Worm (Caenorhabditis elegans): Measurements from ENCODE around the gene ncr-2.

The ncr-2 gene

DNA sequence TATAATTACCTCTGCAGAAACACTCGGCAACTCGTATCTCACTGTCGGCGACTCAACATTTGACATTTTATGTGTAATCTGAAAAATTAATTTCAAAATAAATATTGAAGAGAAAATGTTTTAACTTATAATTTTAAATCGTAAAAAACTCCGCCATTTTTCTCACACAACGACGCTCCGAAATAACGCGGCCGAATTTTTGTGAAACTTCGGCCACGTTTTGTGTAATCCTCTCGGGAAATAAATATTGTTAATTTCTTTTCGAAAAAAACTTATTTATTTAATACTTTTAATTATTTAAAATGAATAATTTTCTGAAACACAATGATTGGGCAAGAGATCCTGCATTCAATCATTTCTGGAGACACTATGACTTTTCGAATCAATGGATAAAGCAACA is 49.2 kb downstream of the ncr-2 start, which contains the start of the genes F10E9.7 and F10E9.5 (continued):
- no peak for TF ChIP-seq T26A5.8 (tag; optimal IDR thresholded peaks at IDR 0.05)
- peak; percentile 36 for TF ChIP-seq zim-3 (tag; optimal IDR thresholded peaks at IDR 0.05)
- TF ChIP-seq snpc-3.4 (tag; optimal IDR thresholded peaks at IDR 0.05): peak; percentile 66
- no peak for TF ChIP-seq attf-6 (GFP tag; IDR thresholded peaks at IDR 0.05)
- TF ChIP-seq unc-62 (GFP tag; optimal IDR thresholded peaks at IDR 0.05): no peak
- TF ChIP-seq ztf-26 (tag; optimal IDR thresholded peaks at IDR 0.05): no peak
- peak; percentile 72 for TF ChIP-seq rcor-1 (GFP tag; IDR thresholded peaks at IDR 0.05)
- TF ChIP-seq madf-6 (GFP tag; IDR thresholded peaks at IDR 0.05): peak; percentile 75
- TF ChIP-seq madf-3 (GFP tag; IDR thresholded peaks at IDR 0.05): peak; percentile 78; the same call in 1 of the 2 replicates
- TF ChIP-seq F57C9.4 (tag; optimal IDR thresholded peaks at IDR 0.05): peak; percentile 8
- 0 out of 2 replicates have a peak, but pooled peaks have one; percentile 40 for TF ChIP-seq Y53G8AR.9 (GFP tag; conservative IDR thresholded peaks at IDR 0.05)
- TF ChIP-seq Y95B8A.8 (GFP tag; IDR thresholded peaks at IDR 0.05): no peak
- TF ChIP-seq ztf-28 (GFP tag; IDR thresholded peaks at IDR 0.05): peak; percentile 89
- TF ChIP-seq somi-1 (GFP tag; optimal IDR thresholded peaks at IDR 0.05): peak; percentile 21
- no peak for TF ChIP-seq dpff-1 (tag; optimal IDR thresholded peaks at IDR 0.05)
- TF ChIP-seq egl-18 (GFP tag; IDR thresholded peaks at IDR 0.05): no peak
- peak; percentile 37 for TF ChIP-seq athp-1 (tag; optimal IDR thresholded peaks at IDR 0.05)
- TF ChIP-seq tlf-1 (GFP tag; optimal IDR thresholded peaks at IDR 0.05): peak; percentile 46
- TF ChIP-seq F10E7.11 (tag; optimal IDR thresholded peaks at IDR 0.05): peak; percentile 76
- peak; percentile 17 for TF ChIP-seq nhr-80 (tag; optimal IDR thresholded peaks at IDR 0.05)
- peak; percentile 12 for TF ChIP-seq snpc-4 (GFP tag; optimal IDR thresholded peaks at IDR 0.05)
- peak in 3 of 4 experiments; percentile 41 to 66 (median 51) for TF ChIP-seq snpc-4 (tag; optimal IDR thresholded peaks at IDR 0.05)
- TF ChIP-seq repo-1 (tag; optimal IDR thresholded peaks at IDR 0.05): no peak
- TF ChIP-seq mes-4 (tag; optimal IDR thresholded peaks at IDR 0.05): no peak
- no peak; the same call in 1 of the 2 replicates for TF ChIP-seq ekl-4 (GFP tag; IDR thresholded peaks at IDR 0.05)
- peak; percentile 67 for TF ChIP-seq F23B12.7 (tag; optimal IDR thresholded peaks at IDR 0.05; ENCODE audit: insufficient read depth)
- TF ChIP-seq C06A6.2 (GFP tag; conservative IDR thresholded peaks at IDR 0.05): no peak
- TF ChIP-seq nhr-120 (GFP tag; IDR thresholded peaks at IDR 0.05): no peak
- TF ChIP-seq ceh-91 (GFP tag; IDR thresholded peaks at IDR 0.05): peak; percentile 70
- TF ChIP-seq hlh-26 (GFP tag; conservative IDR thresholded peaks at IDR 0.05): no peak
- TF ChIP-seq ztf-18 (tag; optimal IDR thresholded peaks at IDR 0.05): peak; percentile 22

DNA sequence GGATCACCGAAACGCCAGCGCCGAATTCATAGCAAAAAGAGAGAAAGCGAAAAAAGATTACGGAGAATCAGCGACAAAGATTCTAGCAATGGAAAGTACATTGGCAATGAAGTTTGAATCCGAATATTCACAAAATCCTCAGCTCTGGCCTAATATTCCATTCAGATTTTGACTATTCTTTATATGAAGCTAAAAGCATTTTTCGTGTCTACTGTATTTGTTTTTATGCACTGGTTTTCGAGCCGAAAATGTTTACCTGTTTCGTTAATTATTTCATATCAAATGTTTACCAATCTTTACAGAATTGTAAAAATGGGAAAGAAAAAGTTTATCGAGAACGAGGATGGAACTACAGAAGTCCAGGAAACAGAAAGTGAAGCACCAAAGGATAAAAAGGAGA is 50.1 kb downstream of the ncr-2 start, which contains the start of gene F10E9.4:
TSS of gene F10E9.4 (plus strand) at position 301 of the 400 bp plus-strand sequence.
- TF ChIP-seq ztf-3 (GFP tag; optimal IDR thresholded peaks at IDR 0.05): no peak

DNA sequence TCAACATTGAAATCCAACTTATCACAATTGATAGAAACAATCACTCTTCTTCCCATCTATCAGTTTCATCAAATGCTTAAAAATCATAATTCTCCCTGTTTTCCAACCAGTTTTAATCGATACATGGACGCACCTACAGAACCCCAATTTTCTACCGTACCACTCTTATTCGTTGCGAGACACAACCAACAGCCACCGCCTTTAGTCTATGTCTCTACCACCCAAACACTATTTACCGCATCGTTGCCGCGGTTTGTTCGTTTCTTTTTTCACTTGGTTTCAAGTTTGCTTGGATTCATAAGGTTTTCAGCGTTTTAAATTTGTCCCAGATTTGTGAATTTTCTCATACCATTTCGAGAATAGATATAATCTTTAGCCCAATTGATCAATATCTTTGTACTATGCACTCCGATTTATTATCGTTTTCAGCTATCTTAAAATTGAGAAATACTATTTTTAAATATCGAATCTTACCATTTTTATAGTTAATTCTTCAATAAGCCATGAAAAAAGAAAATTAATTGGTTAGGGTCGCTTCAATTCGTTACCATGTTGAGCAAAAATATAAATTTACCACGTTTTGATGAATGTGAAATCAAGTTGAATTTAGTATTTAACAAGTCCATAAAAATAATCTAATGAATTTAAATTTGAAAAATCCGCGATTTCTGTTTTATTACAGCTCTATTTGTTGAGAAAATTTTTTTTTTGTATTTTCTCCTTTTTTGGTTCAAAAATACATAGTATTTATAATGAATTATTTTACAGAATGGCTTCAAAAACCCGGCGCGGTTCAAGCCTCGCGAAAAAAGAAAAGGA is 52.3 kb downstream of the ncr-2 start, which contains the start of gene F10E9.3:
TSS of gene F10E9.3 (plus strand) at position 769 of the 819 bp plus-strand sequence.
- TF ChIP-seq F33H1.4 (GFP tag; IDR thresholded peaks at IDR 0.05): 0 out of 2 replicates have a peak, but pooled peaks have one; percentile 12
- no peak for TF ChIP-seq ztf-6 (GFP tag; IDR thresholded peaks at IDR 0.05)

DNA sequence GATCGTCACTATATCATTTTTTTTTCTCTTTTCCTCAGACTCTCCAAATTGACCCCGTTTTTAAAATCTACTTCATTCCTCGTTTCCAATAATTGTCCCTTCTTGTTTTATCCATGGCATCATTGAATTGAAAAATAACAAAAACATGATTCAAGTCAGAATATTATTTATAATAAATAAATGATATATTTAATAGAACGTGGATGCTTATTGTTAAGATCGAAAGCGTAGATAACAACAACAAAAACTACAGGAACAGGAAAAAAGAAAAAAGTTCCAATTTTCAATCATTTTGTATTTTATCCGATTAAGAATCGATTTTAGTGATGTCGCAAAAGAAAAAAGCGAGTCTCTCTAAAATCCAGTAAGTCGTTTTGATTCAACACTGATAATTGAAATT is 54.2 kb downstream of the ncr-2 start, which contains the start of gene F10E9.2:
TSS of gene F10E9.2 (plus strand) at position 301 of the 400 bp plus-strand sequence.
- no peak for TF ChIP-seq zim-3 (tag; optimal IDR thresholded peaks at IDR 0.05)
